Fruit fly (Drosophila melanogaster): ENCODE results near the gene ssp2.

The ssp2 gene

DNA sequence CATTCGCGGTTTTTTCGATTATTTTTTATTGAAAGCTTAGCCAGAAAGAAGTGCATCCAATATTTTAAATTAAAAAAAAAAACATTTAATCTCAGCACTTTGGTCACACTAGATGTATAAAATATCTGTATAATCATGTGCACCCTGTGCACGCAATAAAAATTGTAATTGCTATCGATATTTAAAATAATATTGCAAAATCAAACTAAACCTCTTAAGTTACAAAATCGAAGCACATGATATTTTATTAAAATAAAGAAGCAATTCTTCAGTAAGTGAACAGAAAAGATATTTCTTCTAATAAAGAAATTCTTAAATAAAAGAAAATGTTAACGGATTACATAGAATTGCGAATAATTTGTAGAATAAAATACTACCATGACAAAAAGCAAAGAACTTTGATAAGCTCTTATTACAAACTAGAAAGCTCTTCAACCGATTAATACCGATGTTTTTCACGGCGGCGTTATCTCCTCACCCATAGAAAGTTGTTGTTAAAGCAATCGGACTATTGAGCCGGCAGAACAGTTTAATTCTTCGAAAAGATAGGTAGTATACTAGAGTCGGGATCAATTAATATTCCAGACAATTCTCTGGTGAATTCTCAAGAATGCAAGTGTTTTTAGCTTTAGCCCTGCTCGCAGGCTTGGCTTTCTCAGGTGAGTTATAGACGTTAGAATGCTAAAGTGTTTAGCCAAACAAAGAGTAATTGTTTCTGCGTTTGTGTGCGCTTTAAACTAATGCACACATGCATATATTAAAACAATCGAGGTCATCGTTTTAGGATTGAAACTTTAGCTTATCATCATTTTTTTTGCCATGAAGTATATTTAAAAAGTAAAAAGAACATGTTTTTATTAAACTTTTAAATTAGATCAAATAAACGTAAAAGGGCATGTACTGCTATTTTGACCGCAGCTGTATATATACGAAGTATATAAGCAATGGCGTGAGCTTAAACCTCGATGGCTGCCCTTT is 29.0 kb downstream of the ssp2 start, which contains the start of gene CtsK1:
Gene CtsK1 (plus strand): TSS at position 490 of the 978 bp plus-strand sequence.
- peak; percentile 55 for TF ChIP-seq noc (tag; optimal IDR thresholded peaks at IDR 0.05)

DNA sequence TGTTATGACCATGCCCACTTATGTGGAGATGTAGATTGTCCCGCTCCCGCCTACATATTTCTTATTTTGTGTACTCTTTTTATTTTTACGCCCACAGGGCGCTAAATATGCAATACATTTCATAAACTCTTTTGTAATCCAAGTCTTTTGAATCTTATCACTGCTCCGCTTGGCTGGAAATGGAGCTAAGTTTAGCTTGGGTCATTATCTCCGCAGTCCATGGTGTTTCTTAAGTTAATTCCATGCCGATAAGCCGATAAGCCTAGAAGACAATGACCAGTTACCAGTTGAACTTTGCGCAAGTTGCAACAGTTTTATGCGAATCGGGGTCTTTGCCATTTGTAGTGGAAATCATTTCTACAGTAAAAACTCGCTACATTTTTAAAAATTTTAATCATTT is 31.4 kb downstream of the ssp2 start:
- no peak for TF ChIP-seq noc (tag; optimal IDR thresholded peaks at IDR 0.05)

DNA sequence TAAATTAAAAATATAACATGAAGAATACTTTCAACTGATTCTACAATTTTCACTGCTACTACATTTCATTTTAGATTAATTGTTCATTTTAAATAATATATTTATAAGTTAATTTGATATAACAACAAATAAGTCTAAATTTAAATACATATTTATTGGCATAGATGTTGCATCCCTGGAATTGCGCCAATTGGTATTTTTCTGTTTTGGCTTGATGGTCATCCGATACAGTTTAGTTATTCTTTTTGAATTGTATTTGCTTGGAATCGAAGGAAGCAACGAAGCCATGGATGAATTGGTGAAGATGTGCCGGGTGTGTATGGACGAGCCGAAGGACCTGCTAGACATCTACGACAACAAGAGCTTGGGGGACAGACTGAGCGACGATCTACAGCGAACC is 32.0 kb downstream of the ssp2 start, which contains the start of gene CG17361:
Gene CG17361 (plus strand): TSS at position 200 of the 400 bp plus-strand sequence.
- no peak for TF ChIP-seq noc (tag; optimal IDR thresholded peaks at IDR 0.05)

DNA sequence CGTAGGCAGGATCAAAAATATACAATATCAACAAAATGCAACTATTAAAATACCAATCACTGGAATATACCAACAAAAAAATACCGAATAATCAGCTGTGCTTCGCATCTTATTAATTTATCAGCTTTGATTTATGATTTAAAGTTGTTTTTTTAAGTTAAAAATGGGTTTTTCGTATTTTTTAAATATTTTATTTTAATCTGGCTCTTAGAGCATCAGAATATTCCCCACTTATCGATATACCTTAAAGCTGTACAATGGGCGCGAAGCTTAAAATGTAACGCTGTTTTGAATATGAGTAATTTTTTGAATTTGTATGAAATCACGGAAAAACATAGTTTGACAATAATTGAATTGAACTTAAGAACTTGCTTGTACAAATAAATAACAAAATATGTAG is 34.2 kb downstream of the ssp2 start, which contains the start of gene CG17359:
Gene CG17359 (minus strand): TSS at position 48 of the 400 bp plus-strand sequence.
- no peak for TF ChIP-seq noc (tag; optimal IDR thresholded peaks at IDR 0.05)

DNA sequence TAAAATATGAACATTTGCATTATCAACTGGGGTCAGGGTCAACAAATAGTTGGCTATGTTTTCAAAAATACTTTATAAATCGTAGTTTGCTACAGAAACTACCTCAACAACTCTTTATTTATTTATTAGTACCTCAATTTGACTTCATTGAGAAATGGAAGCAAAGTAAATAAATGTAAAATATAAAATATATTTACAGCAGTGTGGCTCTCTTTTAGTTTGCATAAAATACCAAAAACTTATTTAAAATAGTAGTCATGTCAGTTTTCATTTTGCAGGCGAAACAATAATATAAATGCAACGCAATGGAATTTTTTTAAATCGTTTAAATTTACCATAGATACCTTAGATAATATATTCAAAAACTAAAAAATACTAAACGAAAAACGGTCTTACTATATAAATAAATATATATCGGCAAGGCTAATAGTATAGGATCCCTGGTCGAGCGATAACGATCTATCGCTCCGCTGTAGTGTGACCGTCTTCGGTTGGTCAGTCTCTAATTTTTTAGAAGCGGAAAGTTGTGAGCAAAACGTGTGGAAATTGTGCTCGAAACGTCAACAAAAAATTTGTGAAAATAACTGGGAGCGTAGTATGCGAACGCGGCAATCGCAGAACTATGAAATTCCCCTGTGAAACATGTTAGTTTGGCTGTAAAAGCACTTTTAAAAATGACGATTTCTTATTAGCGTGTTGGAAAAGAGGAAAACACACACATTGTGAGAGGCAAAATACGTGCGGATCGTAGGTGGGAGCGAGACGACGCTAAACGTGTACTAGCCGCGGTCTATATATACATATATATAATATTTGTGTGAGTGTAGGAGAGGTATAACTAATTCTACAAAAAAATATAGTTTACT is 36.9 kb downstream of the ssp2 start, which contains the start of the genes Nprl3 and upSET:
Gene Nprl3 (minus strand): TSS at position 223 of the 866 bp plus-strand sequence.
Gene upSET (plus strand): TSS at position 470 of the 866 bp plus-strand sequence.
- peak; percentile 4 for TF ChIP-seq noc (tag; optimal IDR thresholded peaks at IDR 0.05)

DNA sequence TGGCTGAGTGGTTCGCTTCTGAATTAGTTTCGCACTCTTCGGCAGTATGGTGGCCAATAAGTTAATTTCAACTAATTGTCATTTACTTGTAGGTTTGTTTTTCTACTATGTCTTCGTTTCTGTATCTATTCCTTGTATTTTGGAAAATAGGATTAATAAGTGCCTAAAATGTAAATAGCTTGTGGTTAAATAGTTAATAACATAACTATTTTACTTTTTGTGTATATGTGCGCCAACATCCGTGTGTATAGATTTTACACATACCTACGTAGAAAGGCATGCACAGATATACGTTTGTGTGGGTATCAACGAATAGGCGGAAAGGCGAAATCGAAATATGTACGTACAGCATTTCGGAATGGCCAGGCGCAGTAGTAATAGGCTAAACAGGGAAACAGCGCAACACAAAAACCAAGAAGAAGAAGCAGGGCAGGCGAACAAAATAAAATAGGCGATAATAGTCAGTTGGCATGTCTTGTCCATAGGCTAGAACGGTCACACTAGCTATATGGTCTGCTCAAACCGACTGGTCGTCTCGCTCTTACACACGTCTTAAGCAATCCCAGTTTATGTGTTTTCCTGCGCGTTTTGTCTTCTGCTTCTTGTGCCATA is 37.6 kb downstream of the ssp2 start:
- no peak for TF ChIP-seq noc (tag; optimal IDR thresholded peaks at IDR 0.05)

DNA sequence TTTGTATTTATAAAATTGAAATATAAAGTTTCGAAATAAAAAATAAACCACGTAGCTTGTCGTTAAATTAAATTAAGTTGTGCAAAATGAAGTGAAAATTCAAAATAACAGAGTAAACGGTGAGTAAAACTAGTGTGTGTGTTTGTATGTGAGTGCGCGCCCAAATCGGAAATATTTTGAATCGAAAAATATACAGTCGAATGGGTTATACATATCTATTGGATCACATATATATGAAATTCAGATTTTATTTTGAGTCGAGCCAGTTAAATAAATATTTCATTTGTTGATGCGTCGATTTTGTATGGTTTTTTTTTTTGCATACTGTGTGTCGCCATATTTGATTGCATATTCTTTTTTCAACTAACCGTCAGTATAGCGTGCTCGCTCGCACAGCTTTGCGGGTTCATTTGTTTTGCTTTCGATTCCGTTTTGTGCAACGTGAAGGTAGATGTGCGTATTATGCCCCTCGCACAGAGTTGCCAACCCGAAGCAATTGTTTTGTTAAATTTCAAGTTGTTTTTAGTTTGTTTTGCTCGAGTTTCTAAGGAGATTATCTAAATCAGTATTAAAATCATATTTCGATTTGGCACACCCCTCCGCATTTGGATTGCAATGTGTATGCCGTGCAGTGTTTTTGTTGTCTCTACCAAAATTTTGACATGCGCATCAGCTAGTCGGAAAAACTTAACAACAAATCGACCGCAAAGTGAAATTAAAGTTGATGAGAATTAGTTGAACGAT is 38.5 kb downstream of the ssp2 start:
- TF ChIP-seq noc (tag; optimal IDR thresholded peaks at IDR 0.05), result peak; percentile 23

DNA sequence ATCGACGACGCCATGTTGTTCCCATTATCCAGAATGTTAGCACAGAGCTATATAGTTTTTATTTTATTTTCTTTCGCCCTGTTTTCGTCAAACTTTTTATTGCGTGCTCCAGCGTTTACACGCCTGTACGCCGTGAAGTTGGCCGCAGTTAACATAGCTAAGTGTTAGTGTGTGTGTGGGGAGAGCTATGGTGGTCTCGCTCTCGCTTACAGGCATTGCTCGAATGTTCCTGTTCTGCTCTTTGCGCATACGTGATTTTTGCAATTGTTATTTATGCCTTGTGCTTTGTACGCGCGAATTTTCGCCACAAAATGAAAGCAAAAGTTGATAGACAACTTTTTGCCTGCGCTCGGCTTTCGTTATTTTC is 39.0 kb downstream of the ssp2 start:
- TF ChIP-seq noc (tag; optimal IDR thresholded peaks at IDR 0.05), result no peak

DNA sequence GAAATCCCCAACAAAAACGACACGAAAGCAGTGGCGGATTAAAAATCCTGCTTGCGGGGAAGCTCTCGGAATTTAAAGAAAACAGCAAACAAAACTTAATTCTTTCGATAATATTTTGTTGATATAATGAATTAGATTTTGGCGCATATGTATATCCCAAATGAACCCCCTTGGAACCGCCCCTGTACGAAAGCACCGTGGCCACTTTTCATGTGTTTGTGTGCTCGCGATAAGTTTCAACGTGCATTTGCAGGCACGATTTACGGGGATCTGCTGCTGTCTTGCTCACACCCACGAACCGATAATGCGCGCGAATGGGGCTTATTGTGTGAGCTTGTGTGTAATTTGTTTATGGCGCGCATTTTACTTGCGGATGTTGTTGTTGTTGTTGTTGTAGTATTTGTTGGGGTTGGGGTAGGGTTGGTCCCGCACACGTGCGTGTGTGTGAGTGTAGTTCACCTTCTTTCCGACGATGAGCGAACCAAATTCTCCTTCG is 40.0 kb downstream of the ssp2 start:
- TF ChIP-seq noc (tag; optimal IDR thresholded peaks at IDR 0.05), result peak; percentile 96

DNA sequence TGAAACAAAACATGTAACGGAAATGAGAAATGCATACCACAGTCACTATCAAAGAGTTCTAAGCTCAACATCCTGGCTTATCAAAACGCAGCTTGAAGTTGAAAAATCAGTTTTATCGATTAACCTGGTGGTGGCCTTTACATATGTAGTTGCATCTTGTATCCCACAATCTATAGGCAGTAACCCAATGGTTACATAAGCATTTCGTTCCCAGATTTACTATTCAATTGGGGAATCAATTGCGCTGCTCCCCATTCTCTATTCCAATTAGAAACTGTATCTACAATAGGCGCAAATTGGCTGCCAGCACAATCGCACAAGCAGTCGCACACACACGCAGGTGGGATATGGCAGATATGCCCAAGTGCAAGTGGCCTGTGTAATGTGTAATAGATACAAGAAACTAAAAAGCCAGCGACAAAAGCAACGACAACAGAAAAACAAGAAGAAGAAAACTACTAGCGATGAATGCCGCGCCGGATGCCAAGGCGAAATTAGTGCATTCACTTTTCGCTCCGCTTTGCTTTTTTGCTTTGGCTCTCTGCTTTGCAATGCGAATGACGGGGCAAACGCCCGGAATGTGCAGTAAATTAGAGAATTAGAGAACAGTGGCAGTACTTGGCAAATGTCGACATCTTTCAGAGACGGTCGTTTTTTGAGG is 40.8 kb downstream of the ssp2 start:
- no peak for TF ChIP-seq noc (tag; optimal IDR thresholded peaks at IDR 0.05)

DNA sequence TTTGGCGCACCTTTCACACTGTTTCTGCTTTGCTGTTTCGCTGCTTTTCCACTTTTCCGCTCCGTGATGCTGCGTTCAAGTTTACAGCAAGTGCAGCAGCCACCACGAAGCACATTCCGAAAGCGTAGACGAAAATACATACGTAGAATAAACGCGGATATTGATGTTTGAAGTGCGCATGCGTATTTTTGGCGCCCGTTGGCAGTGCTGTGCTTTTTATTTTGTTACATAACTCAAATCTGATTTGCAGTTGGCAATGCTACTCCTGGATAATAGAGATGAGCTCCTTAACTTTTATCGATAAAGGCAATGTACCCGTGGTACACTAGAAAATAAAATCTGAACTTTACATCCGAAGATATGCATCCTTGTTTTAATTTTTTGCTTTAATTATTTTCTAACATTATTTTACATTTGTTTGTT is 41.7 kb downstream of the ssp2 start:
- no peak for TF ChIP-seq noc (tag; optimal IDR thresholded peaks at IDR 0.05)

Data from whole organism, larva.